Worm (Caenorhabditis elegans) whole organism, late embryonic: Measurements from ENCODE around the gene alh-11.

Source experiments
- ceh-34 ChIP-seq: sonication (generic microtip); optimal IDR thresholded peaks from 2 replicates; lab custom pipeline; 2016; ENCODE audit warnings: mild to moderate bottlenecking, missing genetic modification characterization, missing compliant biosample characterization
- dmd-4 ChIP-seq: sonication (generic microtip); optimal IDR thresholded peaks from 2 replicates; lab custom pipeline; 2016; ENCODE audit warnings: borderline replicate concordance, missing genetic modification characterization, missing compliant biosample characterization
- fkh-10 ChIP-seq: fragments of 150-350 bp; optimal IDR thresholded peaks from 2 replicates; lab custom pipeline; 2014; ENCODE audit warnings: missing biosample characterization, missing genetic modification reagents, missing genetic modification characterization
- nfya-1 ChIP-seq: sonication (generic microtip); optimal IDR thresholded peaks from 2 replicates; lab custom pipeline; 2017; ENCODE audit warnings: missing genetic modification characterization, mild to moderate bottlenecking, missing compliant biosample characterization, antibody characterized with exemption, moderate library complexity
- unc-86 ChIP-seq: sonication (generic microtip); optimal IDR thresholded peaks from 2 replicates; lab custom pipeline; 2016; ENCODE audit warnings: missing genetic modification characterization, missing compliant biosample characterization

DNA sequence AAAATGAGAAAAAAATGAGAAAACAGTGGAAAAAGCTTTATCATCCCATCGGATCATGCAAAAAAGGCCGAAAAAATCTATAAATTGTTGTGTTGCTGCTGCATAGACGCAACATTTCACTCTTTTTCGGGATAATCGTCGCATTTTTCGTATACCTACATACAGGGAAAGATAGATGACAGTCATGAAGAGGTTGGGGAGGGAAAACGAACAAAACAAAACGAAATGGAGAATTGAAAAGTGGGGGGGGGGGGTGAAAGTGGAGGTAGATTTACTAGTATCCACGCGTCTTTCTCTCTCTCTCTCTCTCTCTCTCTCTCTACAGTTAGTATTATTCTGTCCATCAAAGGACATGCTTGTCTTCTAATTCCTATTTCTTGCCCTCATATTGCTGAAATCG is 34.2 kb downstream of the alh-11 start:
- no peak for TF ChIP-seq ceh-34 (tag; lab: Kevin White, UChicago)
- TF ChIP-seq nfya-1 (tag; lab: Kevin White, UChicago), result no peak
- no peak for TF ChIP-seq fkh-10 (GFP tag; lab: Kevin White, UChicago)
- TF ChIP-seq unc-86, result no peak
- no peak for TF ChIP-seq dmd-4 (tag; lab: Kevin White, UChicago)
